Worm (Caenorhabditis elegans) whole organism, late embryonic: ENCODE data around the gene col-177.

Experiments
- ama-1 ChIP-seq: fragments of 150-350 bp; optimal IDR thresholded peaks from 2 replicates; lab custom pipeline; 2014
- ceh-14 ChIP-seq: sonication (generic microtip); optimal IDR thresholded peaks from 2 replicates; lab custom pipeline; 2016; ENCODE audit warnings: missing genotype, missing genetic modification characterization, missing compliant biosample characterization
- fkh-10 ChIP-seq: fragments of 150-350 bp; optimal IDR thresholded peaks from 2 replicates; lab custom pipeline; 2014; ENCODE audit warnings: missing biosample characterization, missing genetic modification reagents, missing genetic modification characterization
- hlh-6 ChIP-seq: sonication (generic microtip); optimal IDR thresholded peaks from 2 replicates; lab custom pipeline; 2016; ENCODE audit warnings: missing genotype, missing genetic modification characterization, missing compliant biosample characterization
- nhr-11 ChIP-seq: fragments of 150-350 bp; optimal IDR thresholded peaks from 2 replicates; lab custom pipeline; 2014; ENCODE audit warnings: missing biosample characterization, missing genetic modification characterization
- sox-4 ChIP-seq: sonication (generic microtip); optimal IDR thresholded peaks from 2 replicates; lab custom pipeline; 2017; ENCODE audit warnings: mild to moderate bottlenecking, missing genetic modification characterization, inconsistent platforms, missing compliant biosample characterization

- no peak for TF ChIP-seq hlh-6
- TF ChIP-seq ceh-14 (tag; lab: Kevin White, UChicago), result no peak
- TF ChIP-seq ama-1 (lab: Kevin White, UChicago), result no peak
- no peak for TF ChIP-seq nhr-11 (tag; lab: Kevin White, UChicago)
- no peak for TF ChIP-seq fkh-10 (GFP tag; lab: Kevin White, UChicago)
- no peak for TF ChIP-seq sox-4 (tag; lab: Kevin White, UChicago)
Observed at ce11 chrX:11016100-11016499, 14.4 kb upstream of the col-177 start, which contains the start of gene egl-15.
